Worm (Caenorhabditis elegans) whole organism, young adult: ENCODE results near the gene F29A7.3.

ENCODE experiments used
- B0035.1 ChIP-seq: sonication (generic microtip); optimal IDR thresholded peaks from 2 replicates; lab custom pipeline; 2016; ENCODE audit warnings: missing genetic modification characterization, mild to moderate bottlenecking, missing compliant biosample characterization, missing genotype, missing genetic modification reagents
- B0261.1 ChIP-seq: sonication (generic microtip); optimal IDR thresholded peaks from 2 replicates; lab custom pipeline; 2016; ENCODE audit warnings: mild to moderate bottlenecking, missing genetic modification characterization, moderate library complexity, missing compliant biosample characterization
- D2030.7 ChIP-seq: fragments of 200-800 bp; sonication (Bioruptor generic); IDR thresholded peaks from 2 replicates; pipeline ENCODE4 v1.3.6; 2022; ENCODE audit warnings: missing genetic modification reagents, missing genetic modification characterization, missing compliant biosample characterization
- F33H1.4 ChIP-seq: fragments of 200-800 bp; sonication (Bioruptor generic); IDR thresholded peaks from 2 replicates; pipeline ENCODE4 v1.3.6; 2022; ENCODE audit warnings: missing genetic modification reagents, missing genetic modification characterization, missing compliant biosample characterization
- F52B5.7 ChIP-seq: sonication (generic microtip); optimal IDR thresholded peaks from 2 replicates; lab custom pipeline; 2016; ENCODE audit warnings: mild to moderate bottlenecking, missing genetic modification characterization, missing compliant biosample characterization
- K12H6.12 ChIP-seq: fragments of 200-800 bp; sonication (Bioruptor generic); optimal IDR thresholded peaks from 2 replicates; lab custom pipeline; 2018; ENCODE audit warnings: mild to moderate bottlenecking, missing genetic modification characterization, missing compliant biosample characterization
- T07F8.4 ChIP-seq: sonication (generic microtip); optimal IDR thresholded peaks from 2 replicates; lab custom pipeline; 2016; ENCODE audit warnings: mild to moderate bottlenecking, missing genetic modification characterization, moderate library complexity, missing compliant biosample characterization
- T26A5.8 ChIP-seq: sonication (generic microtip); optimal IDR thresholded peaks from 2 replicates; lab custom pipeline; 2016; ENCODE audit warnings: missing genetic modification characterization, missing compliant biosample characterization
- ama-1 ChIP-seq, 3 experiments: fragments of 150-350 bp in 1 of 3; sonication (generic microtip) in 2 of 3; optimal IDR thresholded peaks; 2 replicates each; lab custom pipeline; 2014 to 2018; ENCODE audit warnings: missing biosample characterization in 2 of 3, missing genetic modification characterization in 2 of 3, missing genetic modification reagents in 2 of 3
- aptf-2 ChIP-seq: fragments of 200-800 bp; sonication (Bioruptor generic); conservative IDR thresholded peaks from 2 replicates; pipeline ENCODE4 v1.3.6; 2022; ENCODE audit warnings: missing genetic modification reagents, missing genetic modification characterization, missing compliant biosample characterization
- attf-5 ChIP-seq: fragments of 200-800 bp; sonication (Bioruptor generic); optimal IDR thresholded peaks from 2 replicates; lab custom pipeline; 2018; ENCODE audit warnings: mild to moderate bottlenecking, missing genetic modification characterization, missing compliant biosample characterization
- attf-6 ChIP-seq: fragments of 200-800 bp; sonication (Bioruptor generic); IDR thresholded peaks from 2 replicates; pipeline ENCODE4 v1.3.6; 2022; ENCODE audit warnings: missing genetic modification reagents, missing genetic modification characterization, missing compliant biosample characterization
- bed-2 ChIP-seq: fragments of 200-800 bp; sonication (Bioruptor generic); IDR thresholded peaks from 2 replicates; pipeline ENCODE4 v1.3.6; 2022; ENCODE audit warnings: missing genetic modification reagents, missing genetic modification characterization, missing compliant biosample characterization
- ceh-100 ChIP-seq: fragments of 200-800 bp; sonication (Bioruptor generic); IDR thresholded peaks from 2 replicates; pipeline ENCODE4 v1.3.6; 2022; ENCODE audit warnings: missing genetic modification reagents, missing genetic modification characterization, missing compliant biosample characterization
- ceh-27 ChIP-seq: fragments of 200-800 bp; sonication (Bioruptor generic); optimal IDR thresholded peaks from 2 replicates; lab custom pipeline; 2018; ENCODE audit warnings: mild to moderate bottlenecking, missing genetic modification characterization, moderate library complexity, missing compliant biosample characterization
- ceh-58 ChIP-seq: fragments of 200-800 bp; sonication (Bioruptor generic); IDR thresholded peaks from 2 replicates; pipeline ENCODE4 v1.3.6; 2022; ENCODE audit warnings: missing genetic modification characterization, missing compliant biosample characterization
- dox-1 ChIP-seq: fragments of 200-800 bp; sonication (Bioruptor generic); IDR thresholded peaks from 2 replicates; pipeline ENCODE4 v1.3.6; 2022; ENCODE audit warnings: missing genetic modification reagents, missing genetic modification characterization, missing compliant biosample characterization
- dpl-1 ChIP-seq: fragments of 150-350 bp; optimal IDR thresholded peaks from 2 replicates; lab custom pipeline; 2014; ENCODE audit warnings: missing biosample characterization, missing genetic modification reagents, missing genetic modification characterization
- hlh-26 ChIP-seq: fragments of 200-800 bp; sonication (Bioruptor generic); conservative IDR thresholded peaks from 2 replicates; pipeline ENCODE4 v1.3.6; 2022; ENCODE audit warnings: missing genetic modification reagents, missing genetic modification characterization, missing compliant biosample characterization
- hmg-1.2 ChIP-seq: fragments of 200-800 bp; sonication (Bioruptor generic); IDR thresholded peaks from 2 replicates; pipeline ENCODE4 v1.3.6; 2022; ENCODE audit warnings: missing genetic modification reagents, missing genetic modification characterization, missing compliant biosample characterization
- hmg-20 ChIP-seq: fragments of 200-800 bp; sonication (Bioruptor generic); IDR thresholded peaks from 2 replicates; pipeline ENCODE4 v1.3.6; 2022; ENCODE audit warnings: missing genetic modification reagents, missing genetic modification characterization, missing compliant biosample characterization
- lin-54 ChIP-seq: fragments of 200-800 bp; sonication (Bioruptor generic); optimal IDR thresholded peaks from 2 replicates; lab custom pipeline; 2018; ENCODE audit warnings: mild to moderate bottlenecking, missing genetic modification characterization, missing compliant biosample characterization
- lir-1 ChIP-seq: fragments of 200-800 bp; sonication (Bioruptor generic); conservative IDR thresholded peaks from 2 replicates; pipeline ENCODE4 v1.3.6; 2022; ENCODE audit warnings: missing genetic modification reagents, missing genetic modification characterization, missing compliant biosample characterization
- lsl-1 ChIP-seq: fragments of 200-800 bp; sonication (Bioruptor generic); optimal IDR thresholded peaks from 2 replicates; lab custom pipeline; 2018; ENCODE audit warnings: mild to moderate bottlenecking, missing genetic modification characterization, moderate library complexity, missing compliant biosample characterization
- madf-6 ChIP-seq: fragments of 200-800 bp; sonication (Bioruptor generic); IDR thresholded peaks from 2 replicates; pipeline ENCODE4 v1.3.6; 2022; ENCODE audit warnings: missing genetic modification reagents, missing genetic modification characterization, missing compliant biosample characterization
- madf-8 ChIP-seq: fragments of 200-800 bp; sonication (Bioruptor generic); conservative IDR thresholded peaks from 2 replicates; pipeline ENCODE4 v1.3.6; 2022; ENCODE audit warnings: missing genetic modification reagents, missing genetic modification characterization, missing compliant biosample characterization
- mcd-1 ChIP-seq: fragments of 200-800 bp; sonication (Bioruptor generic); IDR thresholded peaks from 2 replicates; pipeline ENCODE4 v1.3.6; 2022; ENCODE audit warnings: missing genetic modification reagents, missing genetic modification characterization, missing compliant biosample characterization
- mxl-1 ChIP-seq: sonication (generic microtip); optimal IDR thresholded peaks from 2 replicates; lab custom pipeline; 2016; ENCODE audit warnings: missing genetic modification characterization, missing compliant biosample characterization
- nfya-1 ChIP-seq: sonication (generic microtip); optimal IDR thresholded peaks from 2 replicates; lab custom pipeline; 2017; ENCODE audit warnings: antibody characterized with exemption, missing compliant biosample characterization, missing genetic modification characterization, borderline replicate concordance; ENCODE audit not compliant: insufficient read depth
- nfyb-1 ChIP-seq: fragments of 200-800 bp; sonication (Bioruptor generic); IDR thresholded peaks from 2 replicates; pipeline ENCODE4 v1.3.6; 2022; ENCODE audit warnings: missing genetic modification reagents, missing genetic modification characterization, missing compliant biosample characterization
- rcor-1 ChIP-seq: fragments of 200-800 bp; sonication (Bioruptor generic); IDR thresholded peaks from 2 replicates; pipeline ENCODE4 v1.3.6; 2022; ENCODE audit warnings: missing genetic modification reagents, missing genetic modification characterization, missing compliant biosample characterization
- rec-8 ChIP-seq, 2 experiments: sonication (generic microtip); optimal IDR thresholded peaks; 2 replicates each; lab custom pipeline; 2016; ENCODE audit warnings: mild to moderate bottlenecking in 2 of 2, missing genetic modification characterization in 2 of 2, missing genetic modification reagents in 2 of 2, missing genotype in 2 of 2, missing biosample characterization in 1 of 2, missing compliant biosample characterization in 1 of 2, moderate library complexity in 1 of 2
- repo-1 ChIP-seq: sonication (generic microtip); optimal IDR thresholded peaks from 2 replicates; lab custom pipeline; 2017; ENCODE audit warnings: mild to moderate bottlenecking, missing genetic modification characterization, missing compliant biosample characterization
- snpc-1.1 ChIP-seq: sonication (generic microtip); optimal IDR thresholded peaks from 2 replicates; lab custom pipeline; 2017; ENCODE audit warnings: missing genetic modification characterization, mild to moderate bottlenecking, missing compliant biosample characterization, antibody characterized with exemption, moderate library complexity, missing genotype, missing genetic modification reagents; ENCODE audit not compliant: insufficient read depth
- snpc-1.3 ChIP-seq: sonication (generic microtip); optimal IDR thresholded peaks from 2 replicates; lab custom pipeline; 2017; ENCODE audit warnings: missing genetic modification characterization, mild to moderate bottlenecking, missing compliant biosample characterization, antibody characterized with exemption, moderate library complexity, missing genotype, missing genetic modification reagents; ENCODE audit not compliant: insufficient read depth
- tbp1 ChIP-seq: fragments of 200-800 bp; sonication (Bioruptor generic); optimal IDR thresholded peaks from 2 replicates; lab custom pipeline; 2018; ENCODE audit warnings: mild to moderate bottlenecking, missing genetic modification characterization, missing compliant biosample characterization
- unc-130 ChIP-seq: sonication (generic microtip); optimal IDR thresholded peaks from 2 replicates; lab custom pipeline; 2016; ENCODE audit warnings: missing genetic modification reagents, missing genetic modification characterization, missing compliant biosample characterization
- ztf-22 ChIP-seq: fragments of 200-800 bp; sonication (Bioruptor generic); optimal IDR thresholded peaks from 2 replicates; lab custom pipeline; 2018; ENCODE audit warnings: mild to moderate bottlenecking, missing genetic modification characterization, moderate library complexity, missing compliant biosample characterization
- ztf-26 ChIP-seq: sonication (generic microtip); optimal IDR thresholded peaks from 2 replicates; lab custom pipeline; 2017; ENCODE audit warnings: missing genetic modification characterization, missing compliant biosample characterization
- ztf-28 ChIP-seq: fragments of 200-800 bp; sonication (Bioruptor generic); IDR thresholded peaks from 2 replicates; pipeline ENCODE4 v1.3.6; 2022; ENCODE audit warnings: missing genetic modification reagents, missing genetic modification characterization, missing compliant biosample characterization

Gene F29A7.3

DNA sequence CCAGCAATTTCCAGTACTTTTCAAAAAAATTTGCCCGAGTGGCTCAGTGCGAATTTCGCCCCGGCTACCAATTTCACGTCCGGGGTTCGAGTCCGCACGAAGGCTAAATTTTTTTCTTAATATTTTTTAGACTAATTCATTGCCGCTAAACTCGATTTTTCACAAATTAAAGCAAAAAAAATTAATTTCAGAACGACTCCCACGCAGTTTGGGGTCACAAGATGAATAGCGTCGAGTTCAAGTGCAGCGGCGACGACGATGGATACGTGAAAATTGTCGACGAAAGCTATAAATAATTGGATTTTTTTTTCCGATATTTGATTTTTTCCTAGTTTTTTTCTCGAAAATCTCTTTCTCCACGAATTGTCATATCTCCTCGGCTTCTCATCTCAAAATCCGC is 1.8 kb upstream of the F29A7.3 start (continued):
- TF ChIP-seq lir-1 (GFP tag; lab: Robert Waterston, UW): no peak
- TF ChIP-seq rec-8 (tag; optimal IDR thresholded peaks at IDR 0.05; lab: Kevin White, UChicago): no peak
- TF ChIP-seq mcd-1 (GFP tag; lab: Robert Waterston, UW): peak; percentile 54; the same call in 1 of the 2 replicates
- no peak for TF ChIP-seq B0261.1 (tag; lab: Kevin White, UChicago)
- no peak for TF ChIP-seq ceh-58 (GFP tag; lab: Robert Waterston, UW)
- TF ChIP-seq lin-54 (GFP tag; lab: Kevin White, UChicago): no peak
- no peak for TF ChIP-seq F52B5.7
- no peak for TF ChIP-seq repo-1
- TF ChIP-seq B0035.1 (tag; lab: Kevin White, UChicago): no peak
- no peak for TF ChIP-seq dpl-1
- 0 out of 2 replicates have a peak, but pooled peaks have one; percentile 30 for TF ChIP-seq nfyb-1 (GFP tag; lab: Robert Waterston, UW)
- no peak for TF ChIP-seq mxl-1
- TF ChIP-seq T07F8.4 (tag; lab: Kevin White, UChicago): no peak
- no peak for TF ChIP-seq nfya-1 (tag; lab: Kevin White, UChicago)
- no peak for TF ChIP-seq hmg-1.2 (GFP tag; lab: Robert Waterston, UW)
- no peak for TF ChIP-seq hlh-26 (GFP tag; lab: Robert Waterston, UW)
- no peak for TF ChIP-seq ztf-22 (GFP tag; lab: Kevin White, UChicago)
- peak; percentile 43; the same call in 1 of the 2 replicates for TF ChIP-seq madf-6 (GFP tag; lab: Robert Waterston, UW)
- no peak for TF ChIP-seq ceh-27 (GFP tag; lab: Kevin White, UChicago)
- no peak for TF ChIP-seq attf-6 (GFP tag; lab: Robert Waterston, UW)
- TF ChIP-seq snpc-1.3 (tag; lab: Kevin White, UChicago): no peak
- TF ChIP-seq, all 124 proteins: peak for 8

ce11 chrII:2752536-2752935 is 563 bp upstream of the F29A7.3 start, which contains the start of gene F29A7.6:
F29A7.6 (minus strand) TSS chrII:2752611.
- TF ChIP-seq ceh-27 (GFP tag; lab: Kevin White, UChicago) (peak; percentile 54), rcor-1 (peak; percentile 35; the same call in 1 of the 2 replicates), madf-8 (GFP tag; lab: Robert Waterston, UW) (peak; percentile 23), ztf-28 (GFP tag; lab: Robert Waterston, UW) (peak; percentile 69; the same call in 1 of the 2 replicates), dox-1 (GFP tag; lab: Robert Waterston, UW) (peak; percentile 63; the same call in 1 of the 2 replicates), unc-130 (peak; percentile 35), K12H6.12 (peak; percentile 31), T26A5.8 (no peak), ama-1 (optimal IDR thresholded peaks at IDR 0.05; lab: Kevin White, UChicago) (no peak), ama-1 (GFP tag; optimal IDR thresholded peaks at IDR 0.05; lab: Kevin White, UChicago) (no peak), bed-2 (GFP tag; lab: Robert Waterston, UW) (0 out of 2 replicates have a peak, but pooled peaks have one; percentile 55), lsl-1 (GFP tag; lab: Kevin White, UChicago) (peak; percentile 13), D2030.7 (GFP tag; lab: Robert Waterston, UW) (peak; percentile 55), F33H1.4 (GFP tag; lab: Robert Waterston, UW) (peak; percentile 36; the same call in 1 of the 2 replicates), ztf-26 (tag; lab: Kevin White, UChicago) (no peak), aptf-2 (peak; percentile 54; the same call in 1 of the 2 replicates), snpc-1.1 (peak; percentile 5), hmg-1.2 (GFP tag; lab: Robert Waterston, UW) (no peak), lin-54 (GFP tag; lab: Kevin White, UChicago) (peak; percentile 55), tbp1 (peak; percentile 21), madf-6 (GFP tag; lab: Robert Waterston, UW) (peak; percentile 62), ceh-100 (GFP tag; lab: Robert Waterston, UW) (peak; percentile 38), hmg-20 (no peak), attf-5 (peak; percentile 66), mcd-1 (GFP tag; lab: Robert Waterston, UW) (peak; percentile 96), hlh-26 (GFP tag; lab: Robert Waterston, UW) (no peak)
- TF ChIP-seq, all 124 proteins: peak for 19
